Fruit fly (Drosophila melanogaster): ENCODE data around the gene CG18675.
A peak's percentile ranks its signal among the peaks of the same experiment; 100 is the strongest.

The CG18675 gene

dm6 chr3L:4160926-4161325, 12.8 kb upstream of the CG18675 start, which contains the start of gene nab:
TSS of gene nab (minus strand) at chr3L:4160932.
- TF ChIP-seq CG8478 (optimal IDR thresholded peaks at IDR 0.05) (no peak), CTCF (optimal IDR thresholded peaks at IDR 0.05) (no peak)

- TF ChIP-seq CG8478 (optimal IDR thresholded peaks at IDR 0.05) (no peak), CTCF (optimal IDR thresholded peaks at IDR 0.05) (no peak)
These were observed 6.3 kb upstream of the CG18675 start, which contains the start of gene mas for dm6 chr3L:4167353-4167842. TSS of gene mas (minus strand) at chr3L:4167464.

- TF ChIP-seq CG8478 (optimal IDR thresholded peaks at IDR 0.05) (no peak), CTCF (optimal IDR thresholded peaks at IDR 0.05) (peak in 1 of 2 experiments; percentile 15)
These were observed 3.6 kb upstream of the CG18675 start, which contains the start of gene Ero1L for dm6 chr3L:4169957-4170651. TSS of gene Ero1L (plus strand) at chr3L:4170404.

dm6 chr3L:4177981-4178562, 4.4 kb downstream of the CG18675 start, which contains the start of gene Teh4:
TSS of gene Teh4 (minus strand) at chr3L:4178270.
- TF ChIP-seq CG8478 (optimal IDR thresholded peaks at IDR 0.05) = no peak
- no peak for TF ChIP-seq CTCF (optimal IDR thresholded peaks at IDR 0.05)

dm6 chr3L:4184563-4184962, 10.9 kb downstream of the CG18675 start, which contains the start of gene Teh3:
TSS of gene Teh3 (minus strand) at chr3L:4184663.
- TF ChIP-seq CTCF (optimal IDR thresholded peaks at IDR 0.05) = no peak
- TF ChIP-seq CG8478 (optimal IDR thresholded peaks at IDR 0.05) = no peak

dm6 chr3L:4185259-4185658, 11.6 kb downstream of the CG18675 start:
- TF ChIP-seq CTCF (optimal IDR thresholded peaks at IDR 0.05) (no peak), CG8478 (optimal IDR thresholded peaks at IDR 0.05) (no peak)

- TF ChIP-seq CTCF (optimal IDR thresholded peaks at IDR 0.05) (no peak), CG8478 (optimal IDR thresholded peaks at IDR 0.05) (no peak)
These were observed 13.0 kb downstream of the CG18675 start, which contains the start of gene VhaM9.7-c for dm6 chr3L:4186659-4187058. TSS of gene VhaM9.7-c (minus strand) at chr3L:4186865.

dm6 chr3L:4187930-4188523, 14.3 kb downstream of the CG18675 start, which contains the start of the genes Teh2 and tipE:
TSS of gene Teh2 (minus strand) at chr3L:4188023.
TSS of gene tipE (plus strand) at chr3L:4188499.
- TF ChIP-seq CG8478 (optimal IDR thresholded peaks at IDR 0.05) = no peak
- TF ChIP-seq CTCF (optimal IDR thresholded peaks at IDR 0.05) = no peak

dm6 chr3L:4193730-4194649, 20.3 kb downstream of the CG18675 start, which contains the start of gene CG43367:
TSS of gene CG43367 (plus strand) at chr3L:4193993.
- TF ChIP-seq CTCF (optimal IDR thresholded peaks at IDR 0.05) = no peak
- TF ChIP-seq CG8478 (optimal IDR thresholded peaks at IDR 0.05) = no peak

- TF ChIP-seq CG8478 (optimal IDR thresholded peaks at IDR 0.05) = no peak
- no peak for TF ChIP-seq CTCF (optimal IDR thresholded peaks at IDR 0.05)
These were observed 30.6 kb downstream of the CG18675 start, which contains the start of gene CG15005 for dm6 chr3L:4204239-4204638. TSS of gene CG15005 (minus strand) at chr3L:4204339.

dm6 chr3L:4204867-4205266, 31.2 kb downstream of the CG18675 start:
- TF ChIP-seq CG8478 (optimal IDR thresholded peaks at IDR 0.05) = no peak
- no peak for TF ChIP-seq CTCF (optimal IDR thresholded peaks at IDR 0.05)

dm6 chr3L:4209078-4209477, 35.4 kb downstream of the CG18675 start, which contains the start of gene Cpr64Aa:
TSS of gene Cpr64Aa (minus strand) at chr3L:4209178.
- no peak for TF ChIP-seq CTCF (optimal IDR thresholded peaks at IDR 0.05)
- TF ChIP-seq CG8478 (optimal IDR thresholded peaks at IDR 0.05) = no peak

- TF ChIP-seq CG8478 (optimal IDR thresholded peaks at IDR 0.05) (no peak), CTCF (optimal IDR thresholded peaks at IDR 0.05) (no peak)
These were observed 36.0 kb downstream of the CG18675 start for dm6 chr3L:4209731-4210130.

dm6 chr3L:4211440-4211839, 37.8 kb downstream of the CG18675 start, which contains the start of gene Cpr64Ab:
TSS of gene Cpr64Ab (minus strand) at chr3L:4211540.
- TF ChIP-seq CTCF (optimal IDR thresholded peaks at IDR 0.05) (no peak), CG8478 (optimal IDR thresholded peaks at IDR 0.05) (no peak)
